Fruit fly (Drosophila melanogaster) whole organism, wandering third instar larva: ENCODE results near the gene CG13674.

Experiments
- Hr78 ChIP-seq: fragments of >200 bp; optimal IDR thresholded peaks from 2 replicates; lab custom pipeline; 2017; ENCODE audit warnings: missing biosample characterization, missing genetic modification characterization
- dmrt93B ChIP-seq: fragments of 200-800 bp; sonication (Bioruptor generic); optimal IDR thresholded peaks from 2 replicates; lab custom pipeline; 2018; ENCODE audit warnings: missing biosample characterization, mild to moderate bottlenecking, missing genetic modification characterization
- fru ChIP-seq: fragments of 200-800 bp; sonication (Bioruptor generic); optimal IDR thresholded peaks from 3 replicates; lab custom pipeline; 2016; ENCODE audit warnings: missing biosample characterization, mild to moderate bottlenecking, missing genetic modification characterization
- psq ChIP-seq: fragments of 200-800 bp; sonication (Bioruptor generic); optimal IDR thresholded peaks from 3 replicates; lab custom pipeline; 2017; ENCODE audit warnings: missing biosample characterization, mild to moderate bottlenecking, missing genetic modification characterization, moderate library complexity

DNA sequence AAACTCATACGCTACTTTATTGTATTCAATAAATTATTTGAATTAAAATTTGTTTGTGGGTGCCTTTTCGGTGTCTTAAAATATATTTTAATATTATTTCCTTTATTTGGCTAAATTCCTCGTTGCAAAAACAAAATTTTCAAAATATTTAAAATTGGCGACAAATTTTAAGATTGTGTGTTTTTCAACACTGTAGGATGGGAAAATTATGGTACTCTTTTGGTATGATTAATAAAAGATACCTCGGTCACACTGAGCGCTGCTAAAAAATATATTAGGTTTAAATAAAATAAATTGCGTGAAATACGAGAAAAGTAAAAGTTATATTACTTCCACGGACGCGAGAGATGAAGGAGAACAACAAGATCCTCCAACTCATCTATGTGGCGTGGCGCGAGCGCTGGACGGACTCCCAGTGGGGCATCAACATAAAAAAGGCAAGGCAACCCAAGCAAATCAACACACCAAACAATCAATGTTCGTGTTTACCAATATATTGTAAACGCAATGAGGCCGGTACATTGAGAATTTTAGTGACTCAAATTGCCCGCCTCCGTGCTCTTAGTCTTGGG, 27.7 kb downstream of the CG13674 start, which contains the start of gene MED24:
- TF ChIP-seq psq (GFP tag; lab: Kevin White, UChicago), result no peak
- no peak for TF ChIP-seq fru (GFP tag; lab: Kevin White, UChicago)
- no peak for TF ChIP-seq Hr78 (GFP tag; lab: Kevin White, UChicago)
- no peak for TF ChIP-seq dmrt93B (GFP tag; lab: Kevin White, UChicago)
